Fruit fly (Drosophila melanogaster): Measurements from ENCODE around the gene CG14811.

CG14811 gene

DNA sequence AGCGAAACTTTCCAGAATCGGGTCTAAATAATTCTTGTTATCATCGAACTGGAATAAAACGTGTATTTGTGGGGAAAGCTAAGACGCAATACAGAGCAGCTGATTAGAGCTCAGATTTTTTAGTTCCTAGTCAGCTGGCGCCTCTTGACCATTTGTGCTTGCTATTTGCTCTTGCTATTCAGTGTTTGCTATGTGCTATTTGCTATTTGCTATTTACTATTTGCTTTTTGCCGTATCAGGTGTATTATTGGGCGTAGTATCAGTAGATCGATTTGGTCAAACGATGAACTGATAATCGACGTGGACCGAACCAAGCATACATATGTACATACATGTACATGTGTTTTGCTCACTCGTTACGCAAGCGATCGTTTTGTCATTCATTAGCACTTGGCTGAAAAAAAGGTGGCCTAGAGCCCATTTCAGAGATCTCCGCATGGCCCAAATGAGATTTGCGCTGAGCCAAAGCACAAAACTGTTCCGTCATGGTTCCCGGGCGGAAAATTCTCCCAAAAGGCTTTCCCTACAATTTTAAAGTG is 23.3 kb upstream of the CG14811 start (continued):
- TF ChIP-seq Trl (optimal IDR thresholded peaks at IDR 0.05) (no peak), Trl (GFP tag; optimal IDR thresholded peaks at IDR 0.05) (peak; percentile 63), CG4282 (GFP tag; optimal IDR thresholded peaks at IDR 0.05) (no peak), Vsx1 (GFP tag; optimal IDR thresholded peaks at IDR 0.05) (peak; percentile 51), usp (GFP tag; optimal IDR thresholded peaks at IDR 0.05) (no peak), CG14441 (GFP tag; IDR thresholded peaks at IDR 0.05) (peak; percentile 66), CG6689 (GFP tag; IDR thresholded peaks at IDR 0.05) (0 out of 2 replicates have a peak, but pooled peaks have one; percentile 7), tup (GFP tag; optimal IDR thresholded peaks at IDR 0.05) (no peak), CG12744 (GFP tag; optimal IDR thresholded peaks at IDR 0.05) (peak; percentile 62), CG15479 (GFP tag; optimal IDR thresholded peaks at IDR 0.05) (no peak), abd-A (tag; optimal IDR thresholded peaks at IDR 0.05) (no peak), yki (optimal IDR thresholded peaks at IDR 0.05) (no peak), zen2 (GFP tag; IDR thresholded peaks at IDR 0.05; ENCODE audit: partially characterized antibody) (no peak), fru (optimal IDR thresholded peaks at IDR 0.05) (no peak), Lhr (GFP tag; optimal IDR thresholded peaks at IDR 0.05) (no peak), jumu (GFP tag; optimal IDR thresholded peaks at IDR 0.05) (no peak), Ets65A (GFP tag) (no peak), Elba2 (GFP tag; optimal IDR thresholded peaks at IDR 0.05) (no peak), crc (GFP tag; optimal IDR thresholded peaks at IDR 0.05) (no peak), Dip2 (GFP tag; IDR thresholded peaks at IDR 0.05) (no peak), CG18011 (GFP tag; optimal IDR thresholded peaks at IDR 0.05) (peak; percentile 25), seq (GFP tag; IDR thresholded peaks at IDR 0.05) (peak; percentile 82), CkIIα-i1 (GFP tag; IDR thresholded peaks at IDR 0.05) (no peak), Taf1 (GFP tag; IDR thresholded peaks at IDR 0.05) (no peak), CG10147 (GFP tag; optimal IDR thresholded peaks at IDR 0.05) (no peak), CG18476 (GFP tag; optimal IDR thresholded peaks at IDR 0.05) (peak; percentile 22), CG1647 (GFP tag; optimal IDR thresholded peaks at IDR 0.05) (no peak), sc (optimal IDR thresholded peaks at IDR 0.05) (no peak), sc (GFP tag; optimal IDR thresholded peaks at IDR 0.05) (peak; percentile 4), CG15011 (GFP tag; optimal IDR thresholded peaks at IDR 0.05) (peak; percentile 7), CG9609 (GFP tag; optimal IDR thresholded peaks at IDR 0.05) (peak; percentile 35), CG30403 (GFP tag; optimal IDR thresholded peaks at IDR 0.05) (no peak), Xbp1 (GFP tag; optimal IDR thresholded peaks at IDR 0.05) (no peak), br (optimal IDR thresholded peaks at IDR 0.05) (no peak), crp (GFP tag; optimal IDR thresholded peaks at IDR 0.05) (no peak), CG15073 (GFP tag; optimal IDR thresholded peaks at IDR 0.05) (no peak), sob (GFP tag; IDR thresholded peaks at IDR 0.05) (peak; percentile 46; the same call in 1 of the 2 replicates), CG2116 (GFP tag; optimal IDR thresholded peaks at IDR 0.05) (peak; percentile 17), klu (GFP tag; IDR thresholded peaks at IDR 0.05) (0 out of 2 replicates have a peak, but pooled peaks have one; percentile 23), nmo (GFP tag; optimal IDR thresholded peaks at IDR 0.05) (no peak), zfh2 (GFP tag; optimal IDR thresholded peaks at IDR 0.05) (peak; percentile 12), CG16779 (GFP tag; IDR thresholded peaks at IDR 0.05) (0 out of 2 replicates have a peak, but pooled peaks have one; percentile 37), shn (GFP tag; optimal IDR thresholded peaks at IDR 0.05) (peak; percentile 3), B-H1 (GFP tag; IDR thresholded peaks at IDR 0.05) (peak; percentile 31; the same call in 1 of the 3 replicates), CG13123 (GFP tag; optimal IDR thresholded peaks at IDR 0.05) (peak; percentile 49), ab (GFP tag; optimal IDR thresholded peaks at IDR 0.05) (no peak), Sin3A (optimal IDR thresholded peaks at IDR 0.05) (no peak), CG11085 (GFP tag; IDR thresholded peaks at IDR 0.05) (no peak), schlank (tag; optimal IDR thresholded peaks at IDR 0.05) (peak; percentile 72), odd (GFP tag; optimal IDR thresholded peaks at IDR 0.05) (no peak), ftz-f1 (GFP tag; optimal IDR thresholded peaks at IDR 0.05) (no peak), dimm (GFP tag; IDR thresholded peaks at IDR 0.05) (no peak), Oli (tag; optimal IDR thresholded peaks at IDR 0.05) (no peak), CG10462 (GFP tag; optimal IDR thresholded peaks at IDR 0.05) (no peak)
